Worm (Caenorhabditis elegans): Measurements from ENCODE around the gene cct-3.
"Not testable (repeated sequence)": the region's sequence is repeated elsewhere in the genome, so short reads cannot be mapped to it uniquely, and the experiment has no call there.

The cct-3 gene

DNA sequence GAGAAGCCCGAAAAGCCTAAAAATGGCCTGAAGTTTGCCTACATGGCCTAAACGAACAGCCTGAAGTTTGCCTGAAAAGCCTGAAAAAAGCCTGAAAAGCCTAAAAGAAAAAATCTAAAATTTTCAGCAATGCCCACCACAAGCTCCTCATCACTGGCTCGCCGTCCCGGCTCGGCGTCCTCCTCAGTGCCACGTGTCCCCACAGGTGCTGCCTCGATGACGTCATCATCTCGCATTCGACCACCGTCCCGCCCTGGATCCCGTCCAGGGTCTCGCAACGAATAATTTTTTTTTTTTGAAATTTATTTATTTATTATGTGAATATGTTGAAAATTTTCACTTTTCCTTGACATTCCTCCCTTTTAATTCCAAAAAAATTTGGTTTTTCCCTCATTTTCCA, 20.3 kb downstream of the cct-3 start:
- no peak for TF ChIP-seq unc-62 (GFP tag; optimal IDR thresholded peaks at IDR 0.05)
- TF ChIP-seq ZK546.5 (tag; optimal IDR thresholded peaks at IDR 0.05), result no peak
- no peak for TF ChIP-seq ztf-4 (tag; optimal IDR thresholded peaks at IDR 0.05)
- TF ChIP-seq sea-2 (GFP tag; optimal IDR thresholded peaks at IDR 0.05), result no peak
- no peak for TF ChIP-seq elt-3 (tag; optimal IDR thresholded peaks at IDR 0.05)
- no peak for TF ChIP-seq nhr-12 (tag; optimal IDR thresholded peaks at IDR 0.05)
- TF ChIP-seq fos-1 (tag; optimal IDR thresholded peaks at IDR 0.05), result no peak
- TF ChIP-seq lin-15B (tag; optimal IDR thresholded peaks at IDR 0.05), result no peak
- TF ChIP-seq nhr-11 (tag; optimal IDR thresholded peaks at IDR 0.05), result no peak
- no peak for TF ChIP-seq nhr-237 (tag; optimal IDR thresholded peaks at IDR 0.05)
- TF ChIP-seq pqm-1 (tag; optimal IDR thresholded peaks at IDR 0.05), result no peak
- no peak for TF ChIP-seq snpc-4 (tag; optimal IDR thresholded peaks at IDR 0.05)
- TF ChIP-seq nhr-67 (tag; optimal IDR thresholded peaks at IDR 0.05), result no peak
- no peak for TF ChIP-seq hmg-11 (tag; optimal IDR thresholded peaks at IDR 0.05)

DNA sequence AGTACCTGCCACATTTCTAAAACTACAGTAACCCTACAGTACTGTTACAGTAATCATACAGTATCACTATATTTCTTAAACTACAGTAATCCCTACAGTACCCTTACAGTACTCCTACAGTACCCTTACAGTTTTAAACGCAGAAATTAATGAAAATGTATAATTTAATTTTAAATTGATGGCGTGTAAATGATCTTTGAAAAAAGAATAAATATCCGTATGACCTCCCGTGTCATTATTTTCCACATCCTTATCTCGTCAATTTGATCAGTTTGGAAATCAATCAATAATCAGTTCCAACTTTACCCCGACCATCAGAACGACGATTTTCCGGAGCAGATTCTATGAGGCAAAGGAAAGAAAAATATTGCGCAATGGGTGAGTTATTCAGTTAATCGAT, 21.5 kb downstream of the cct-3 start, which contains the start of gene K09F6.3:
Gene K09F6.3, plus strand, starts transcription at position 301 of the 400 bp plus-strand sequence.
- TF ChIP-seq mml-1, tbx-2, elt-1 (tag; optimal IDR thresholded peaks at IDR 0.05): not testable (repeated sequence)

DNA sequence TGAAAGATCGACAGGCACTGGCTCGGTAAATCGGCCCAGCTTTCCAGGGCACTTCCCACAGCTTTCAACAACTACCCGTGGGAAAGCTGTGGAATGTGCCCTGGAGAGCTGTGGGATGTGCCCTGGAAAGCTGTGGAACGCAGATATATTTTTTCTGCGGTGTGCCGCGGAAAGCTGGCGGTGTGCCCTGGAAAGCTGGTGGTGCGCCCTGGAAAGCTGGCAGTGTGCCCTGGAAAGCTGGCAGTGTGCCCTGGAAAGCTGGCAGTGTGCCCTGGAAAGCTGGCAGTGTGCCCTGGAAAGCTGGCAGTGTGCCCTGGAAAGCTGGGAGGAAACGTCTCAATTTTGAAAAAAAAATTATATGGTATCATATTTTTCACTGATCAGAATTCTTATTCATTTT, 40.4 kb downstream of the cct-3 start:
- TF ChIP-seq lsy-12 (tag; optimal IDR thresholded peaks at IDR 0.05) (no peak), elt-1 (tag; optimal IDR thresholded peaks at IDR 0.05) (no peak), nhr-11 (tag; optimal IDR thresholded peaks at IDR 0.05) (no peak), nhr-12 (tag; optimal IDR thresholded peaks at IDR 0.05) (no peak), zag-1 (tag; optimal IDR thresholded peaks at IDR 0.05) (no peak), fkh-10 (GFP tag; optimal IDR thresholded peaks at IDR 0.05) (no peak), mdl-1 (tag; optimal IDR thresholded peaks at IDR 0.05) (no peak), ztf-11 (tag; optimal IDR thresholded peaks at IDR 0.05) (no peak)

DNA sequence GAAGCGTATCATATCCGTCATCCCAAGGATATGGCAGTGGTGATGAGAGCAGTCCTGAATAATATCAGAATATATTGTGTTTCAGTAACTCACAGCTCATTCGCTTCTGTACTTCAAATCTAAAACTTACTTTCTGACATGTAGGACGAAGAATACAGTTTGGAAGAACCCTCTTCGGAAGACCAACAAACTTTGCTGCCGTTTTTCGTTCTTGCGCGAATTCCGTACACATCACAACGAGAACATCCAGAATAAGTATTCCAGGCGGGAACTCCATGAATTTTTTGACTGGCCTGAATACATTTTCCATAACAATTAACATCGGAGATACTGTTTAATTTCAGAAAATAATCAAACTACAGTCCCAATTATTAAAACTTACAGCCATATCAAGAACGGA, 44.1 kb downstream of the cct-3 start, which contains the start of gene K09F6.15:
Gene K09F6.15, minus strand, starts transcription at position 101 of the 400 bp plus-strand sequence.
- no peak for TF ChIP-seq fkh-2 (tag; optimal IDR thresholded peaks at IDR 0.05)
- TF ChIP-seq fkh-10 (GFP tag; optimal IDR thresholded peaks at IDR 0.05), result no peak
- no peak for TF ChIP-seq skn-1 (tag; optimal IDR thresholded peaks at IDR 0.05)
- TF ChIP-seq ztf-11 (tag; optimal IDR thresholded peaks at IDR 0.05), result no peak
- TF ChIP-seq nhr-28 (tag; optimal IDR thresholded peaks at IDR 0.05), result no peak
- TF ChIP-seq nhr-67 (tag; optimal IDR thresholded peaks at IDR 0.05), result no peak

DNA sequence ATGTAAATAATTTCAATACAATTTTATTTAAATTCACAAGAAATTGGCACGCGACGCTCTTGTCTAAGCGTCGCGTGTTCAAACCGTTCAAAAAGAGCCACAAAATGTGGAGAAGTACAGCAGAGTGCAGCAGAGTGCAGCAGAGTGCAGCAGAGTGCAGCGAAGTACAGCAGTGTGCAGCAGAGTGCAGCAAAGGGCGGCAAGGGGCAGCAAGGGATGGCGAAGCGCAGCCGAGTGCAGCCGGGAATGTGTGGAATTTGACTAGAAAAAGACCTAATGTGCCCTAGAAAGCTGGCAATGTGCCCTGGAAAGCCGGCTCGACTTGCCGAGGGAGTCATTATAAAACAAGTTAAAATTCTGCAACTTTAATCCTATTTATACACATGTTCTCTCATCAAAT, 45.9 kb downstream of the cct-3 start, which contains the start of gene K09F6.6:
Gene K09F6.6, minus strand, starts transcription at position 43 of the 400 bp plus-strand sequence.
- no peak for TF ChIP-seq nhr-67 (tag; optimal IDR thresholded peaks at IDR 0.05)
- no peak for TF ChIP-seq fos-1 (tag; optimal IDR thresholded peaks at IDR 0.05)
- no peak for TF ChIP-seq jun-1 (tag; optimal IDR thresholded peaks at IDR 0.05)
- no peak for TF ChIP-seq nfya-1 (tag; optimal IDR thresholded peaks at IDR 0.05; ENCODE audit: insufficient read depth)
- TF ChIP-seq elt-3 (tag; optimal IDR thresholded peaks at IDR 0.05), result no peak
- no peak for TF ChIP-seq ama-1 (optimal IDR thresholded peaks at IDR 0.05)
- TF ChIP-seq egl-27 (tag; optimal IDR thresholded peaks at IDR 0.05), result no peak
- no peak for TF ChIP-seq ZK546.5 (tag; optimal IDR thresholded peaks at IDR 0.05)
- no peak for TF ChIP-seq ceh-28 (tag; optimal IDR thresholded peaks at IDR 0.05)
- no peak for TF ChIP-seq eor-1 (tag; optimal IDR thresholded peaks at IDR 0.05)
- no peak for TF ChIP-seq unc-39 (tag; optimal IDR thresholded peaks at IDR 0.05)
- no peak for TF ChIP-seq fkh-10 (GFP tag; optimal IDR thresholded peaks at IDR 0.05)
- no peak for TF ChIP-seq aly-2 (tag; optimal IDR thresholded peaks at IDR 0.05)
- TF ChIP-seq R02D3.7 (tag; optimal IDR thresholded peaks at IDR 0.05), result no peak
- TF ChIP-seq ceh-16 (tag; optimal IDR thresholded peaks at IDR 0.05), result no peak
- no peak for TF ChIP-seq ztf-11 (tag; optimal IDR thresholded peaks at IDR 0.05)

DNA sequence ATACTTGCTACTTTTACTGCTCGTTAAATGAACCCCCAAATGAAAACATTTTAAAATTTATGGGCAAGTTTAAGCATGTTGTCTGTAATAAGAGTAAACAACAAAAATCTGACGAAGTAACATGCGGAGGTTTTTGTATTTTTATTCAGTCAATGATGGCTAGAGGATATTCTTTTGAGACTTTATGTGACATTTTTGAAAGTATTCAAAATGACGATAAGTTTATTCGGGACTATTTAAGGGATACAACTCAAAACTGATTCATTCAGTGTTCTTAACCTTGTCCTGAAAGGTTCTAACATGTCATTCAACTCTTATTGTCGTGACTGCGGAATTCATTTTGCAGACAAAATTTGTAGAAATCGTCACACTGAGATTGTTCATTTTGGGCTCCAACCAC, 46.5 kb downstream of the cct-3 start, which contains the start of gene K09F6.11:
Gene K09F6.11, plus strand, starts transcription at position 301 of the 400 bp plus-strand sequence.
- TF ChIP-seq fkh-10 (GFP tag; optimal IDR thresholded peaks at IDR 0.05) (no peak), pha-4 (tag; optimal IDR thresholded peaks at IDR 0.05) (no peak), aly-2 (tag; optimal IDR thresholded peaks at IDR 0.05) (no peak), fkh-2 (tag; optimal IDR thresholded peaks at IDR 0.05) (no peak), skn-1 (tag; optimal IDR thresholded peaks at IDR 0.05) (no peak), unc-62 (GFP tag; optimal IDR thresholded peaks at IDR 0.05) (no peak), ceh-28 (tag; optimal IDR thresholded peaks at IDR 0.05) (no peak), mml-1 (tag; optimal IDR thresholded peaks at IDR 0.05) (no peak), nhr-67 (tag; optimal IDR thresholded peaks at IDR 0.05) (no peak), ceh-16 (tag; optimal IDR thresholded peaks at IDR 0.05) (no peak), elt-1 (tag; optimal IDR thresholded peaks at IDR 0.05) (no peak), ztf-11 (tag; optimal IDR thresholded peaks at IDR 0.05) (no peak)

All from whole organism, L3 larva.